Fruit fly (Drosophila melanogaster) whole organism, prepupa: Measurements from ENCODE around the gene CG13239.

Source experiments
- CG10631 ChIP-seq: fragments of 200-800 bp; sonication (Bioruptor generic); optimal IDR thresholded peaks from 2 replicates; lab custom pipeline; 2016; ENCODE audit warnings: missing biosample characterization, missing genetic modification characterization
- CG11294 ChIP-seq: fragments of 200-800 bp; sonication (Bioruptor generic); IDR thresholded peaks from 2 replicates; pipeline ENCODE4 v1.3.6; 2022; ENCODE audit warnings: missing biosample characterization, missing genetic modification characterization
- CG11762 ChIP-seq: fragments of 200-800 bp; sonication (Bioruptor generic); optimal IDR thresholded peaks from 3 replicates; lab custom pipeline; 2016; ENCODE audit warnings: missing biosample characterization, missing genetic modification characterization; ENCODE audit not compliant: insufficient read depth
- CG11902 ChIP-seq: fragments of 200-800 bp; sonication (Bioruptor generic); optimal IDR thresholded peaks from 3 replicates; lab custom pipeline; 2016; ENCODE audit warnings: missing biosample characterization, missing genetic modification characterization
- CG15336 ChIP-seq: fragments of 200-800 bp; sonication (Bioruptor generic); IDR thresholded peaks from 2 replicates; pipeline ENCODE4 v1.3.6; 2022; ENCODE audit warnings: missing biosample characterization, missing genetic modification characterization
- CG1621 ChIP-seq: fragments of 200-800 bp; sonication (Bioruptor generic); optimal IDR thresholded peaks from 3 replicates; lab custom pipeline; 2018; ENCODE audit warnings: missing biosample characterization, mild to moderate bottlenecking, missing genetic modification characterization
- CG3032 ChIP-seq: fragments of 200-800 bp; optimal IDR thresholded peaks from 2 replicates; lab custom pipeline; 2019; ENCODE audit warnings: missing biosample characterization, mild to moderate bottlenecking, missing genetic modification characterization, moderate library complexity
- CG31627 ChIP-seq: fragments of 200-800 bp; sonication (Bioruptor generic); optimal IDR thresholded peaks from 3 replicates; lab custom pipeline; 2016; ENCODE audit warnings: missing biosample characterization, missing genetic modification characterization
- CG32006 ChIP-seq: fragments of 200-800 bp; sonication (Bioruptor generic); optimal IDR thresholded peaks from 3 replicates; lab custom pipeline; 2017; ENCODE audit warnings: missing biosample characterization, mild to moderate bottlenecking, missing genetic modification characterization
- CG3919 ChIP-seq: fragments of 200-800 bp; sonication (Bioruptor generic); optimal IDR thresholded peaks from 3 replicates; lab custom pipeline; 2016; ENCODE audit warnings: missing biosample characterization, missing genetic modification characterization
- CG6163 ChIP-seq: fragments of 200-800 bp; sonication (Bioruptor generic); IDR thresholded peaks from 3 replicates; pipeline ENCODE4 v1.3.6; 2022; ENCODE audit warnings: missing biosample characterization, missing genetic modification characterization
- CG6792 ChIP-seq: fragments of 200-800 bp; sonication (Bioruptor generic); optimal IDR thresholded peaks from 3 replicates; lab custom pipeline; 2016; ENCODE audit warnings: missing biosample characterization, missing genetic modification characterization
- CG6854 ChIP-seq: fragments of 200-800 bp; sonication (Bioruptor generic); optimal IDR thresholded peaks from 2 replicates; lab custom pipeline; 2017; ENCODE audit warnings: missing biosample characterization, mild to moderate bottlenecking, missing genetic modification characterization
- CG7368 ChIP-seq: fragments of 200-800 bp; sonication (Bioruptor generic); optimal IDR thresholded peaks from 3 replicates; lab custom pipeline; 2016; ENCODE audit warnings: missing biosample characterization, missing genetic modification characterization
- CG8119 ChIP-seq: fragments of 200-800 bp; sonication (Bioruptor generic); IDR thresholded peaks from 3 replicates; pipeline ENCODE4 v1.3.6; 2022; ENCODE audit warnings: missing biosample characterization, missing genetic modification characterization
- CG8632 ChIP-seq: fragments of 200-800 bp; sonication (Bioruptor generic); optimal IDR thresholded peaks from 3 replicates; lab custom pipeline; 2016; ENCODE audit warnings: missing biosample characterization, missing genetic modification characterization
- Eip78C ChIP-seq: fragments of 200-800 bp; sonication (Bioruptor generic); peaks from one replicate; lab custom pipeline; 2016; ENCODE audit warnings: missing biosample characterization, missing genetic modification characterization
- Ets96B ChIP-seq: fragments of 200-800 bp; optimal IDR thresholded peaks from 2 replicates; lab custom pipeline; 2019; ENCODE audit warnings: missing biosample characterization, mild to moderate bottlenecking, missing genetic modification characterization, moderate library complexity
- Gug ChIP-seq: fragments of 200-800 bp; sonication (Bioruptor generic); IDR thresholded peaks from 2 replicates; pipeline ENCODE4 v1.3.6; 2022; ENCODE audit warnings: missing biosample characterization, missing genetic modification characterization
- Hr39 ChIP-seq: fragments of 200-800 bp; sonication (Bioruptor generic); optimal IDR thresholded peaks from 2 replicates; lab custom pipeline; 2016; ENCODE audit warnings: missing biosample characterization, missing genetic modification characterization
- Lpt ChIP-seq: fragments of 200-800 bp; sonication (Bioruptor generic); optimal IDR thresholded peaks from 3 replicates; lab custom pipeline; 2016; ENCODE audit warnings: missing biosample characterization, missing genetic modification characterization
- Met ChIP-seq: fragments of 200-800 bp; sonication (Bioruptor generic); optimal IDR thresholded peaks from 3 replicates; lab custom pipeline; 2016; ENCODE audit warnings: missing biosample characterization, missing genetic modification characterization
- OdsH ChIP-seq: fragments of 200-800 bp; sonication (Bioruptor generic); optimal IDR thresholded peaks from 3 replicates; lab custom pipeline; 2016; ENCODE audit warnings: missing biosample characterization, missing genetic modification characterization
- Smox ChIP-seq: fragments of 200-800 bp; sonication (Bioruptor generic); optimal IDR thresholded peaks from 3 replicates; lab custom pipeline; 2016; ENCODE audit warnings: missing biosample characterization, missing genetic modification characterization
- Sox102F ChIP-seq: fragments of 200-800 bp; sonication (Bioruptor generic); optimal IDR thresholded peaks from 2 replicates; lab custom pipeline; 2016; ENCODE audit warnings: missing biosample characterization, mild to moderate bottlenecking, missing genetic modification characterization
- Sox14 ChIP-seq: fragments of 200-800 bp; sonication (Bioruptor generic); optimal IDR thresholded peaks from 3 replicates; lab custom pipeline; 2016; ENCODE audit warnings: missing biosample characterization, missing genetic modification characterization
- Sox15 ChIP-seq: fragments of 200-800 bp; sonication (Bioruptor generic); optimal IDR thresholded peaks from 3 replicates; lab custom pipeline; 2016; ENCODE audit warnings: missing biosample characterization, missing genetic modification characterization
- achi ChIP-seq: fragments of 200-800 bp; sonication (Bioruptor generic); optimal IDR thresholded peaks from 3 replicates; lab custom pipeline; 2016; ENCODE audit warnings: missing biosample characterization, missing genetic modification characterization
- acj6 ChIP-seq: fragments of 200-800 bp; sonication (Bioruptor generic); optimal IDR thresholded peaks from 3 replicates; lab custom pipeline; 2016; ENCODE audit warnings: missing biosample characterization, missing genetic modification characterization
- cyc ChIP-seq: fragments of 200-800 bp; sonication (Bioruptor generic); optimal IDR thresholded peaks from 3 replicates; lab custom pipeline; 2016; ENCODE audit warnings: missing biosample characterization, missing genetic modification characterization
- dac ChIP-seq: fragments of 200-800 bp; sonication (Bioruptor generic); optimal IDR thresholded peaks from 2 replicates; lab custom pipeline; 2017; ENCODE audit warnings: missing biosample characterization, mild to moderate bottlenecking, missing genetic modification characterization
- dsx ChIP-seq: fragments of 200-800 bp; optimal IDR thresholded peaks from 3 replicates; lab custom pipeline; 2019; ENCODE audit warnings: missing biosample characterization, mild to moderate bottlenecking, missing genetic modification characterization, moderate library complexity; ENCODE audit not compliant: poor library complexity, severe bottlenecking
- eg ChIP-seq: fragments of 200-800 bp; sonication (Bioruptor generic); IDR thresholded peaks from 3 replicates; pipeline ENCODE4 v1.3.6; 2022; ENCODE audit warnings: missing biosample characterization, missing genetic modification characterization
- esn ChIP-seq: fragments of 200-800 bp; sonication (Bioruptor generic); optimal IDR thresholded peaks from 2 replicates; lab custom pipeline; 2016; ENCODE audit warnings: missing biosample characterization, mild to moderate bottlenecking, missing genetic modification characterization, moderate library complexity
- fd59A ChIP-seq: fragments of 200-800 bp; sonication (Bioruptor generic); optimal IDR thresholded peaks from 2 replicates; lab custom pipeline; 2017; ENCODE audit warnings: missing biosample characterization, mild to moderate bottlenecking, missing genetic modification characterization, missing genetic modification reagents
- fd85E ChIP-seq: fragments of 200-800 bp; sonication (Bioruptor generic); optimal IDR thresholded peaks from 3 replicates; lab custom pipeline; 2016; ENCODE audit warnings: missing biosample characterization, missing genetic modification characterization
- lz ChIP-seq: fragments of 200-800 bp; sonication (Bioruptor generic); optimal IDR thresholded peaks from 3 replicates; lab custom pipeline; 2016; ENCODE audit warnings: missing biosample characterization, missing genetic modification characterization
- net ChIP-seq: fragments of 200-800 bp; sonication (Bioruptor generic); optimal IDR thresholded peaks from 3 replicates; lab custom pipeline; 2016; ENCODE audit warnings: missing biosample characterization, missing genetic modification characterization
- pdm3 ChIP-seq: fragments of 200-800 bp; sonication (Bioruptor generic); optimal IDR thresholded peaks from 3 replicates; lab custom pipeline; 2016; ENCODE audit warnings: missing biosample characterization, missing genetic modification characterization
- salr ChIP-seq, 2 experiments: fragments of 200-800 bp; sonication (Bioruptor generic); optimal IDR thresholded peaks; 3 replicates each; lab custom pipeline; 2016 to 2018; ENCODE audit warnings: missing biosample characterization in 2 of 2, missing genetic modification characterization in 2 of 2, mild to moderate bottlenecking in 1 of 2
- spab ChIP-seq: fragments of 200-800 bp; sonication (Bioruptor generic); optimal IDR thresholded peaks from 2 replicates; lab custom pipeline; 2017; ENCODE audit warnings: missing biosample characterization, mild to moderate bottlenecking, missing genetic modification characterization, missing genetic modification reagents
- ss ChIP-seq, 2 experiments: fragments of 200-800 bp; sonication (Bioruptor generic); optimal IDR thresholded peaks; 2 replicates in 1 of 2; 3 replicates in 1 of 2; lab custom pipeline; 2017 to 2018; ENCODE audit warnings: mild to moderate bottlenecking in 2 of 2, missing biosample characterization in 2 of 2, missing genetic modification characterization in 2 of 2, moderate library complexity in 1 of 2
- svp ChIP-seq: fragments of 200-800 bp; sonication (Bioruptor generic); peaks from one replicate; lab custom pipeline; 2016; ENCODE audit warnings: missing biosample characterization, missing genetic modification characterization
- topi ChIP-seq: fragments of 200-800 bp; sonication (Bioruptor generic); optimal IDR thresholded peaks from 3 replicates; lab custom pipeline; 2016; ENCODE audit warnings: missing biosample characterization, missing genetic modification characterization
- vri ChIP-seq: fragments of 200-800 bp; sonication (Bioruptor generic); optimal IDR thresholded peaks from 3 replicates; lab custom pipeline; 2016; ENCODE audit warnings: missing biosample characterization, mild to moderate bottlenecking, missing genetic modification characterization

CG13239 gene

DNA sequence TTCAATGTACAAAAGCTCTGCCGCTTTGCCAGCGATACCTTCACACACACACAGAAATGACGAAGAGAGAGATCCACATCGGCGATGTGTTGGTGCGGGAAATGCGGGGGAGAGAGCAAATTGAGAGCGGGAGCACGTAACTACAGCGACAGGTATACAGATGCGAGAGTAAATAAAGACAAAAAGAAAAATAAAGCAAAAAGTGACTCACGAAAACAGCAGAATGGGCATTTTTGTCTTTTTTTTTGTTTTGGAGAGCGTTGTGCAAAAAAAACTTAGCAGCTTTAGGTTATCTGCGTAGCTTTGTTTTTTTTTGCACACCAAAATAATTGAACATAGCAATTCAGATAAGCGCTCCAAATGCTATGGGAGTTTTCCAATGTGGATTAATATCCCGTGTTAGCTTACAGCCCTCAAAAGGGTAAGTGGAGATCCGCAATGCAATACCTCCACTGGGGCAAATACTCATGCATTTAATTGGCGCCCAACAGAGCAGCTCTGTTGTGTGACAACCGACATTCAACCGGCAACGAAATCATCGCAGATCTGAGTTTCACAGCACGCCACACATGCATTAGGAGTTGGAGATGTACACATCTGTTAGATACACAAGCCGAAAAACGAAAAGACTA, 37.9 kb upstream of the CG13239 start (continued):
- TF ChIP-seq vri (GFP tag; lab: Kevin White, UChicago): peak; percentile 98
- peak; percentile 68 for TF ChIP-seq fd85E (GFP tag; lab: Kevin White, UChicago)
- TF ChIP-seq CG3032 (tag; lab: Kevin White, UChicago): peak; percentile 68
- TF ChIP-seq CG1621: peak; percentile 88
- peak; percentile 60 for TF ChIP-seq fd59A (GFP tag; lab: Kevin White, UChicago)
- peak; percentile 75 for TF ChIP-seq achi (GFP tag; lab: Kevin White, UChicago)
- peak; percentile 66 for TF ChIP-seq esn
- TF ChIP-seq Sox102F: peak; percentile 71
- TF ChIP-seq CG8119 (GFP tag; lab: Robert Waterston, UW): peak; percentile 96
- TF ChIP-seq pdm3 (GFP tag; lab: Kevin White, UChicago): peak; percentile 67
- peak; percentile 89 for TF ChIP-seq Eip78C (GFP tag; lab: Kevin White, UChicago)
- peak; percentile 99 for TF ChIP-seq eg
- TF ChIP-seq CG11294 (GFP tag; lab: Robert Waterston, UW): peak; percentile 73
- TF ChIP-seq dac (GFP tag; lab: Kevin White, UChicago): peak; percentile 54
- TF ChIP-seq CG31627 (GFP tag; lab: Kevin White, UChicago): peak; percentile 13
- peak; percentile 72 for TF ChIP-seq dsx (GFP tag; lab: Kevin White, UChicago)
- TF ChIP-seq Sox15: no peak
- TF ChIP-seq spab (GFP tag; lab: Kevin White, UChicago): peak; percentile 85
- TF ChIP-seq CG8632: peak; percentile 76
- TF ChIP-seq CG6163 (GFP tag; lab: Robert Waterston, UW): peak; percentile 97
- TF ChIP-seq salr (GFP tag; optimal IDR thresholded peaks at IDR 0.05; lab: Kevin White, UChicago): peak; percentile 61 to 79
- peak; percentile 59 for TF ChIP-seq Smox (GFP tag; lab: Kevin White, UChicago)
- peak; percentile 96 for TF ChIP-seq CG6854
- peak; percentile 65 for TF ChIP-seq Met (GFP tag; lab: Kevin White, UChicago)
- peak; percentile 35 for TF ChIP-seq lz (GFP tag; lab: Kevin White, UChicago)
- TF ChIP-seq CG15336 (GFP tag; lab: Robert Waterston, UW): peak; percentile 93
- TF ChIP-seq cyc (GFP tag; lab: Kevin White, UChicago): peak; percentile 26
- peak; percentile 96 to 98 for TF ChIP-seq ss (GFP tag; optimal IDR thresholded peaks at IDR 0.05; lab: Kevin White, UChicago)
- TF ChIP-seq topi (GFP tag; lab: Kevin White, UChicago): peak; percentile 77
- peak; percentile 59 for TF ChIP-seq CG7368 (GFP tag; lab: Kevin White, UChicago)
- peak; percentile 85 for TF ChIP-seq svp (GFP tag; lab: Kevin White, UChicago)
- TF ChIP-seq CG6792 (GFP tag; lab: Kevin White, UChicago): peak; percentile 55
- TF ChIP-seq CG32006 (GFP tag; lab: Kevin White, UChicago): peak; percentile 74
- peak; percentile 82 for TF ChIP-seq Gug (GFP tag; lab: Robert Waterston, UW)
- peak; percentile 79 for TF ChIP-seq CG3919 (GFP tag; lab: Kevin White, UChicago)
- TF ChIP-seq Sox14 (GFP tag; lab: Kevin White, UChicago): peak; percentile 78
- TF ChIP-seq CG10631 (GFP tag; lab: Kevin White, UChicago): no peak
- peak; percentile 66 for TF ChIP-seq Ets96B
- TF ChIP-seq CG11762 (GFP tag; lab: Kevin White, UChicago): peak; percentile 85

DNA sequence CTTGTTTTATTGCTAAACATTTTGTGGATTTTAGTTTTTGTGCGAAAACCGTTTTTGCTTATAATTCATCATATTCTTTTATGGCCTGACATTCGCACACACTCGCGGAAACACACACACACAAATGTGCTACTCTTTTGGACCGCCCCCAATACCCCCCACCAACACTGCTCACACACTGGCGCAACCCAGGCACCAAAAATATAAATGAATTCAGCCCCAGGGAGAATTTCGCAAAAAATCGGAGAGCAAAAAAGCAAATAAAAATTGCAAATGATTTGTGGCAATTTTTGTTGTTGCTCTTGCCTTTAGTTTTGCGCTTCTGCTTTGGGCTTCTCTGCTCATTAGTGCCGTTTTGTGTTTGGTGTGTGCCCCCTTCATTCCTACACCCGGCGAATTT, 37.4 kb upstream of the CG13239 start:
- TF ChIP-seq acj6: no peak
- TF ChIP-seq net (GFP tag; lab: Kevin White, UChicago): no peak
- no peak for TF ChIP-seq CG3032 (tag; lab: Kevin White, UChicago)
- no peak for TF ChIP-seq CG8632
- no peak for TF ChIP-seq Sox15
- peak; percentile 2 for TF ChIP-seq Eip78C (GFP tag; lab: Kevin White, UChicago)
- TF ChIP-seq Lpt (GFP tag; lab: Kevin White, UChicago): no peak
- no peak for TF ChIP-seq svp (GFP tag; lab: Kevin White, UChicago)
- TF ChIP-seq Smox (GFP tag; lab: Kevin White, UChicago): no peak
- peak; percentile 7; the same call in 1 of the 3 replicates for TF ChIP-seq CG6163 (GFP tag; lab: Robert Waterston, UW)
- TF ChIP-seq eg: peak; percentile 55; the same call in 1 of the 3 replicates
- no peak for TF ChIP-seq CG31627 (GFP tag; lab: Kevin White, UChicago)
- TF ChIP-seq Hr39 (GFP tag; lab: Kevin White, UChicago): no peak
- TF ChIP-seq Gug (GFP tag; lab: Robert Waterston, UW): no peak
- TF ChIP-seq vri (GFP tag; lab: Kevin White, UChicago): peak; percentile 18
- no peak for TF ChIP-seq CG11902 (GFP tag; lab: Kevin White, UChicago)
- TF ChIP-seq OdsH (GFP tag; lab: Kevin White, UChicago): no peak
